Worm (Caenorhabditis elegans) whole organism, L4 larva: ENCODE results near the gene srg-24.

Experiments used
- R02D3.7 ChIP-seq: fragments of 150-350 bp; sonication (generic microtip); optimal IDR thresholded peaks from 3 replicates; lab custom pipeline; 2014; ENCODE audit warnings: missing biosample characterization, missing genetic modification characterization
- T20F7.1 ChIP-seq: fragments of 200-800 bp; sonication (Bioruptor generic); optimal IDR thresholded peaks from 2 replicates; lab custom pipeline; 2018; ENCODE audit warnings: mild to moderate bottlenecking, missing genetic modification characterization, missing compliant biosample characterization
- fos-1 ChIP-seq: fragments of 150-350 bp; optimal IDR thresholded peaks from 2 replicates; lab custom pipeline; 2014; ENCODE audit warnings: missing biosample characterization, missing genetic modification characterization
- mdl-1 ChIP-seq, 2 experiments: fragments of 150-350 bp in 1 of 2; sonication (generic microtip) in 1 of 2; optimal IDR thresholded peaks; 2 replicates each; lab custom pipeline; 2014 to 2017; ENCODE audit warnings: missing biosample characterization in 2 of 2, missing genetic modification characterization in 2 of 2
- mxl-3 ChIP-seq: fragments of 200-800 bp; sonication (Bioruptor generic); optimal IDR thresholded peaks from 2 replicates; lab custom pipeline; 2018; ENCODE audit warnings: mild to moderate bottlenecking, missing genetic modification characterization, missing compliant biosample characterization
- nhr-6 ChIP-seq: fragments of 150-350 bp; optimal IDR thresholded peaks from 2 replicates; lab custom pipeline; 2014; ENCODE audit warnings: missing biosample characterization, missing genetic modification characterization
- saeg-2 ChIP-seq: fragments of 200-800 bp; sonication (Bioruptor generic); IDR thresholded peaks from 2 replicates; pipeline ENCODE4 v1.3.6; 2022; ENCODE audit warnings: missing genetic modification reagents, missing genetic modification characterization, missing compliant biosample characterization
- skn-1 ChIP-seq: fragments of 150-350 bp; optimal IDR thresholded peaks from 2 replicates; lab custom pipeline; 2014; ENCODE audit warnings: missing biosample characterization, missing genetic modification characterization
- unc-39 ChIP-seq: sonication (generic microtip); optimal IDR thresholded peaks from 2 replicates; lab custom pipeline; 2017; ENCODE audit warnings: missing biosample characterization, missing genetic modification characterization
- zag-1 ChIP-seq: fragments of 150-350 bp; optimal IDR thresholded peaks from 2 replicates; lab custom pipeline; 2014; ENCODE audit warnings: missing biosample characterization, missing genetic modification characterization
- zip-2 ChIP-seq: fragments of 150-350 bp; optimal IDR thresholded peaks from 2 replicates; lab custom pipeline; 2014; ENCODE audit warnings: missing biosample characterization, missing genetic modification characterization
- ztf-11 ChIP-seq: fragments of 150-350 bp; optimal IDR thresholded peaks from 2 replicates; lab custom pipeline; 2014; ENCODE audit warnings: missing biosample characterization, missing genetic modification characterization

DNA sequence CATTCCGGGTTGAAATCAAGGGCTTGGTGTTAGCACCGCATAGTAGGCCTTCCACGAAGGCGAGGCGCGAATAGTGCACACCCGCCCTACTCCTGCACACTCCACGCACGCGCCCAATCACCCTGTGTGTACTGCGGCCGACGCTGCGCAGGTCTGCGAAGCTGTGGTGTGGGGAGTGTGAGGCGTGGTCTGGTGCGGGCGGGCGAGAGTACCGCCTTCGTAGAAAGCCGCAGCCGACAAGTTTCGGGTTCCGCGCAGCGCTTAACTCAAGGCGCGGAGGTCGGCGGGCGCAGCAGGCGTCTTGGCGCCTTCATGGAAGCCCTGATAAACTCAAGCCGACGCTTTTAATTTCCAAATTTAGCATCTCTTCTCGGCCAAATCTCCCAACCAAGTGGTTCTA lies 7.7 kb upstream of the srg-24 start:
- TF ChIP-seq mdl-1 (tag; optimal IDR thresholded peaks at IDR 0.05; lab: Kevin White, UChicago) = no peak
- TF ChIP-seq unc-39 (tag; lab: Kevin White, UChicago) = no peak
- no peak for TF ChIP-seq zag-1 (tag; lab: Kevin White, UChicago)
- TF ChIP-seq T20F7.1 (GFP tag; lab: Kevin White, UChicago) = no peak
- TF ChIP-seq zip-2 (tag; lab: Kevin White, UChicago) = no peak
- TF ChIP-seq ztf-11 (tag; lab: Kevin White, UChicago) = no peak
- no peak for TF ChIP-seq mxl-3 (GFP tag; lab: Kevin White, UChicago)
- no peak for TF ChIP-seq skn-1 (tag; lab: Kevin White, UChicago)
- TF ChIP-seq R02D3.7 = no peak
- TF ChIP-seq nhr-6 = no peak
- TF ChIP-seq saeg-2 = no peak
- no peak for TF ChIP-seq fos-1 (tag; lab: Kevin White, UChicago)
